Worm (Caenorhabditis elegans) whole organism, midembryonic: ENCODE measurements around the gene F36G9.7.

Experiments used
- T22C8.4 ChIP-seq: fragments of 200-800 bp; sonication (Bioruptor generic); IDR thresholded peaks from 2 replicates; pipeline ENCODE4 v1.3.6; 2022; ENCODE audit warnings: missing genetic modification characterization, missing compliant biosample characterization
- flt-1 ChIP-seq: fragments of 200-800 bp; sonication (Bioruptor generic); IDR thresholded peaks from 2 replicates; pipeline ENCODE4 v1.3.6; 2022; ENCODE audit warnings: missing genetic modification characterization, missing compliant biosample characterization
- med-1 ChIP-seq: sonication (generic microtip); optimal IDR thresholded peaks from 2 replicates; lab custom pipeline; 2017; ENCODE audit warnings: missing genetic modification characterization, mild to moderate bottlenecking, missing compliant biosample characterization, antibody characterized with exemption, missing genetic modification reagents; ENCODE audit not compliant: insufficient read depth
- ref-1 ChIP-seq: fragments of 200-800 bp; sonication (Bioruptor generic); conservative IDR thresholded peaks from 2 replicates; pipeline ENCODE4 v1.3.6; 2022; ENCODE audit warnings: missing genetic modification reagents, missing genetic modification characterization, missing compliant biosample characterization
- ztf-23 ChIP-seq: fragments of 200-800 bp; sonication (Bioruptor generic); IDR thresholded peaks from 2 replicates; pipeline ENCODE4 v1.3.6; 2022; ENCODE audit warnings: missing genetic modification reagents, missing genetic modification characterization, missing compliant biosample characterization
- ztf-29 ChIP-seq: fragments of 200-800 bp; sonication (Bioruptor generic); IDR thresholded peaks from 2 replicates; pipeline ENCODE4 v1.3.6; 2022; ENCODE audit warnings: missing genetic modification reagents, missing genetic modification characterization, missing compliant biosample characterization

DNA sequence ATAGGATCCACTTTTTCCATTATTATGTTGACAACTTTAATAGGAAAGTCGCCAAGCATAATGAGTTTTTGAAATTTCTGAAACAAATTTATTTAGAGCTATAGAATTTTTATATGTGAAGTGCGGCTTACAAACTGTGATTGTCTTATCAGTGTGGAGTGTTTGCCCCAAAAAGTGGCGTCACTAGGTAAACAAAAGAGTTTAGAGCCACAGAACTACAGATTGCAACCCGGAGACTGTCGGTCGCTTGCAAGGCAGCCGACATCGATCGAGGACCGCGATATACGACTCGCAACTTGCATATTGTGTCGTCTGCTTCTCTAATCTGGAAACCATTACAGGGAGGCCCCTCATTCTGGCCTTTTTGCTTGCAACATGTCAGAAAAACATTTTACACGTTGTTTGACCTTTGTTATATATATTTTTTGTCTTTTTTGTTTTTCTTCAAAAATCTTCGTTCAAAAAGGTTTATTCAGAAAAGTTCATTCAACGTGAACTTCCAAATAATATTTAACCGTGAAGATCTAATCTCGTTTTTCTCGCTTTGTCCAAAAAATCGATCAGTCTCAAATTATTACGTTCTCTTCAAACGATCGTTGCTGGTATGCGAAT is 13.3 kb upstream of the F36G9.7 start, which contains the start of the genes fbxa-99 and F36G9.13:
- TF ChIP-seq med-1 (GFP tag; lab: Kevin White, UChicago) (no peak), flt-1 (GFP tag; lab: Robert Waterston, UW) (no peak), ref-1 (GFP tag; lab: Robert Waterston, UW) (no peak), ztf-23 (no peak), T22C8.4 (GFP tag; lab: Robert Waterston, UW) (no peak), ztf-29 (GFP tag; lab: Robert Waterston, UW) (no peak)
